Fruit fly (Drosophila melanogaster) whole organism, embryonic: ENCODE measurements around the gene Arpc1.

ENCODE experiments used
- Awh ChIP-seq: fragments of 200-800 bp; sonication (Bioruptor generic); IDR thresholded peaks from 2 replicates; pipeline ENCODE4, ENCODE4 v1.3.6; 2022; ENCODE audit warnings: missing biosample characterization, missing genetic modification characterization
- Blimp-1 ChIP-seq: fragments of 200-800 bp; sonication (Bioruptor generic); optimal IDR thresholded peaks from 3 replicates; lab custom pipeline; 2018; ENCODE audit warnings: missing biosample characterization, missing genetic modification characterization, mild to moderate bottlenecking, moderate library complexity, missing genetic modification reagents
- Bteb2 ChIP-seq: fragments of 200-800 bp; sonication (Bioruptor generic); optimal IDR thresholded peaks from 2 replicates; lab custom pipeline; 2016; ENCODE audit warnings: missing biosample characterization, missing genetic modification characterization
- C15 ChIP-seq: fragments of 200-800 bp; sonication (Bioruptor generic); IDR thresholded peaks from 3 replicates; pipeline ENCODE4 v1.3.6; 2022; ENCODE audit warnings: missing biosample characterization, missing genetic modification characterization
- CG12744 ChIP-seq: fragments of 200-800 bp; sonication (Bioruptor generic); optimal IDR thresholded peaks from 2 replicates; lab custom pipeline; 2016; ENCODE audit warnings: missing biosample characterization, missing genetic modification characterization
- CG13424 ChIP-seq: fragments of 200-800 bp; sonication (Bioruptor generic); optimal IDR thresholded peaks from 2 replicates; lab custom pipeline; 2019; ENCODE audit warnings: missing biosample characterization, mild to moderate bottlenecking, missing genetic modification characterization, moderate library complexity
- CG13775 ChIP-seq: fragments of 200-800 bp; sonication (Bioruptor generic); optimal IDR thresholded peaks from 3 replicates; lab custom pipeline; 2017; ENCODE audit warnings: missing biosample characterization, mild to moderate bottlenecking, missing genetic modification characterization
- CG14710 ChIP-seq: fragments of 200-800 bp; sonication (Bioruptor generic); optimal IDR thresholded peaks from 3 replicates; lab custom pipeline; 2019; ENCODE audit warnings: missing biosample characterization, mild to moderate bottlenecking, missing genetic modification characterization, moderate library complexity
- CG15269 ChIP-seq: fragments of 200-800 bp; sonication (Bioruptor generic); optimal IDR thresholded peaks from 2 replicates; lab custom pipeline; 2018; ENCODE audit warnings: missing biosample characterization, mild to moderate bottlenecking, missing genetic modification characterization, moderate library complexity
- CG15601 ChIP-seq: fragments of 200-800 bp; sonication (Bioruptor generic); optimal IDR thresholded peaks from 3 replicates; lab custom pipeline; 2019; ENCODE audit warnings: missing biosample characterization, mild to moderate bottlenecking, missing genetic modification characterization, moderate library complexity
- CG17359 ChIP-seq: fragments of 200-800 bp; sonication (Bioruptor generic); optimal IDR thresholded peaks from 3 replicates; lab custom pipeline; 2018; ENCODE audit warnings: missing biosample characterization, mild to moderate bottlenecking, missing genetic modification characterization, moderate library complexity
- CG17361 ChIP-seq: fragments of 200-800 bp; sonication (Bioruptor generic); IDR thresholded peaks from 3 replicates; pipeline ENCODE4 v1.3.6; 2022; ENCODE audit warnings: missing biosample characterization, missing genetic modification characterization
- CG2199 ChIP-seq: fragments of 200-800 bp; sonication (Bioruptor generic); IDR thresholded peaks from 3 replicates; pipeline ENCODE4 v1.3.6; 2022; ENCODE audit warnings: missing biosample characterization, missing genetic modification characterization
- CG31441 ChIP-seq: fragments of 200-800 bp; sonication (Bioruptor generic); IDR thresholded peaks from 2 replicates; pipeline ENCODE4 v1.3.6; 2022; ENCODE audit warnings: missing biosample characterization, missing genetic modification characterization
- CG4360 ChIP-seq: fragments of 200-800 bp; sonication (Bioruptor generic); IDR thresholded peaks from 2 replicates; pipeline ENCODE4 v1.3.6; 2022; ENCODE audit warnings: missing biosample characterization, missing genetic modification characterization
- CG4404 ChIP-seq: fragments of 200-800 bp; sonication (Bioruptor generic); IDR thresholded peaks from 2 replicates; pipeline ENCODE4 v1.3.6; 2022; ENCODE audit warnings: missing biosample characterization, missing genetic modification characterization
- CG6654 ChIP-seq: fragments of 200-800 bp; sonication (Bioruptor generic); optimal IDR thresholded peaks from 2 replicates; lab custom pipeline; 2017; ENCODE audit warnings: missing biosample characterization, mild to moderate bottlenecking, missing genetic modification characterization
- CG7556 ChIP-seq: fragments of 200-800 bp; sonication (Bioruptor generic); optimal IDR thresholded peaks from 2 replicates; lab custom pipeline; 2017; ENCODE audit warnings: missing biosample characterization, mild to moderate bottlenecking, missing genetic modification characterization
- CG7786 ChIP-seq: fragments of 200-800 bp; sonication (Bioruptor generic); optimal IDR thresholded peaks from 2 replicates; lab custom pipeline; 2016; ENCODE audit warnings: missing biosample characterization, missing genetic modification characterization
- CG7987 ChIP-seq: fragments of 200-800 bp; sonication (Bioruptor generic); optimal IDR thresholded peaks from 2 replicates; lab custom pipeline; 2018; ENCODE audit warnings: missing biosample characterization, mild to moderate bottlenecking, missing genetic modification characterization, moderate library complexity
- CG8478 ChIP-seq: fragments of >200 bp; optimal IDR thresholded peaks from 2 replicates; lab custom pipeline; 2018
- CG9727 ChIP-seq: fragments of 200-800 bp; sonication (Bioruptor generic); optimal IDR thresholded peaks from 3 replicates; lab custom pipeline; 2017; ENCODE audit warnings: missing biosample characterization, mild to moderate bottlenecking, missing genetic modification characterization
- CoRest ChIP-seq: fragments of 200-800 bp; sonication (Bioruptor generic); optimal IDR thresholded peaks from 3 replicates; lab custom pipeline; 2018; ENCODE audit warnings: missing biosample characterization, mild to moderate bottlenecking, missing genetic modification characterization, moderate library complexity
- D19A ChIP-seq: fragments of 200-800 bp; optimal IDR thresholded peaks from 3 replicates; lab custom pipeline; 2019; ENCODE audit warnings: missing biosample characterization, mild to moderate bottlenecking, missing genetic modification characterization, moderate library complexity
- Eip74EF ChIP-seq, 2 experiments: fragments of 200-800 bp in 1 of 2; fragments of >200 bp in 1 of 2; sonication (Bioruptor generic) in 1 of 2; optimal IDR thresholded peaks; 2 replicates each; lab custom pipeline; 2017 to 2019; ENCODE audit warnings: missing biosample characterization in 2 of 2, missing genetic modification characterization in 2 of 2, mild to moderate bottlenecking in 1 of 2, moderate library complexity in 1 of 2
- Fer2 ChIP-seq: fragments of 200-800 bp; sonication (Bioruptor generic); optimal IDR thresholded peaks from 2 replicates; lab custom pipeline; 2018; ENCODE audit warnings: missing biosample characterization, mild to moderate bottlenecking, missing genetic modification characterization, moderate library complexity
- Hr51 ChIP-seq, 2 experiments: fragments of 200-800 bp; sonication (Bioruptor generic); optimal IDR thresholded peaks; 2 replicates in 1 of 2; 3 replicates in 1 of 2; lab custom pipeline; 2016 to 2018; ENCODE audit warnings: missing biosample characterization in 2 of 2, missing genetic modification characterization in 2 of 2, mild to moderate bottlenecking in 1 of 2, moderate library complexity in 1 of 2
- Mrtf ChIP-seq: fragments of 200-800 bp; sonication (Bioruptor generic); IDR thresholded peaks from 3 replicates; pipeline ENCODE4 v1.3.6; 2022; ENCODE audit warnings: missing biosample characterization, missing genetic modification characterization
- Rx ChIP-seq: fragments of 200-800 bp; sonication (Bioruptor generic); IDR thresholded peaks from 2 replicates; pipeline ENCODE4 v1.3.6; 2022; ENCODE audit warnings: missing biosample characterization, missing genetic modification characterization
- ash1 ChIP-seq: fragments of 200-800 bp; sonication (Bioruptor generic); optimal IDR thresholded peaks from 2 replicates; lab custom pipeline; 2018; ENCODE audit warnings: missing biosample characterization, mild to moderate bottlenecking, missing genetic modification characterization
- az2 ChIP-seq: fragments of 200-800 bp; sonication (Bioruptor generic); optimal IDR thresholded peaks from 3 replicates; lab custom pipeline; 2016; ENCODE audit warnings: missing biosample characterization, missing genetic modification characterization
- bowl ChIP-seq: fragments of 200-800 bp; sonication (Bioruptor generic); IDR thresholded peaks from 2 replicates; pipeline ENCODE4 v1.3.6; 2022; ENCODE audit warnings: missing biosample characterization, missing genetic modification characterization
- crc ChIP-seq: fragments of 200-800 bp; sonication (Bioruptor generic); optimal IDR thresholded peaks from 2 replicates; lab custom pipeline; 2016; ENCODE audit warnings: missing biosample characterization, missing genetic modification characterization
- cwo ChIP-seq: fragments of 200-800 bp; sonication (Bioruptor generic); optimal IDR thresholded peaks from 3 replicates; lab custom pipeline; 2017; ENCODE audit warnings: missing biosample characterization, missing genetic modification characterization, mild to moderate bottlenecking, moderate library complexity, missing genetic modification reagents
- dmrt99B ChIP-seq: fragments of 200-800 bp; sonication (Bioruptor generic); optimal IDR thresholded peaks from 2 replicates; lab custom pipeline; 2018; ENCODE audit warnings: missing biosample characterization, mild to moderate bottlenecking, missing genetic modification characterization, moderate library complexity
- ewg ChIP-seq: fragments of 200-800 bp; sonication (Bioruptor generic); optimal IDR thresholded peaks from 3 replicates; lab custom pipeline; 2017; ENCODE audit warnings: mild to moderate bottlenecking, missing biosample characterization, missing genetic modification reagents, missing genetic modification characterization
- fd102C ChIP-seq: fragments of 200-800 bp; sonication (Bioruptor generic); optimal IDR thresholded peaks from 2 replicates; lab custom pipeline; 2018; ENCODE audit warnings: missing biosample characterization, mild to moderate bottlenecking, missing genetic modification characterization, moderate library complexity
- gce ChIP-seq: fragments of 200-800 bp; sonication (Bioruptor generic); IDR thresholded peaks from 3 replicates; pipeline ENCODE4 v1.3.6; 2022; ENCODE audit warnings: missing biosample characterization, missing genetic modification characterization
- gem ChIP-seq: fragments of 200-800 bp; sonication (Bioruptor generic); optimal IDR thresholded peaks from 2 replicates; lab custom pipeline; 2019; ENCODE audit warnings: missing biosample characterization, mild to moderate bottlenecking, missing genetic modification characterization, moderate library complexity
- grau ChIP-seq: fragments of 200-800 bp; optimal IDR thresholded peaks from 3 replicates; lab custom pipeline; 2019; ENCODE audit warnings: missing biosample characterization, mild to moderate bottlenecking, missing genetic modification characterization, moderate library complexity
- mld ChIP-seq: fragments of 200-800 bp; sonication (Bioruptor generic); IDR thresholded peaks from 3 replicates; pipeline ENCODE4 v1.3.6; 2022; ENCODE audit warnings: missing biosample characterization, missing genetic modification characterization; ENCODE audit not compliant: partially characterized antibody
- nerfin-1 ChIP-seq: fragments of 200-800 bp; sonication (Bioruptor generic); optimal IDR thresholded peaks from 3 replicates; lab custom pipeline; 2019; ENCODE audit warnings: missing biosample characterization, mild to moderate bottlenecking, missing genetic modification characterization, moderate library complexity
- nerfin-2 ChIP-seq: fragments of 200-800 bp; sonication (Bioruptor generic); IDR thresholded peaks from 2 replicates; pipeline ENCODE4 v1.3.6; 2022; ENCODE audit warnings: missing biosample characterization, missing genetic modification characterization; ENCODE audit not compliant: partially characterized antibody
- phol ChIP-seq: fragments of 200-800 bp; sonication (Bioruptor generic); optimal IDR thresholded peaks from 3 replicates; lab custom pipeline; 2018; ENCODE audit warnings: missing biosample characterization, mild to moderate bottlenecking, missing genetic modification characterization, moderate library complexity
- pros ChIP-seq: fragments of 200-800 bp; sonication (Bioruptor generic); optimal IDR thresholded peaks from 3 replicates; lab custom pipeline; 2019; ENCODE audit warnings: missing biosample characterization, mild to moderate bottlenecking, missing genetic modification characterization, moderate library complexity
- sqz ChIP-seq: fragments of 200-800 bp; sonication (Bioruptor generic); optimal IDR thresholded peaks from 3 replicates; lab custom pipeline; 2018; ENCODE audit warnings: missing biosample characterization, mild to moderate bottlenecking, missing genetic modification characterization
- trem ChIP-seq: fragments of 200-800 bp; optimal IDR thresholded peaks from 3 replicates; lab custom pipeline; 2019; ENCODE audit warnings: missing biosample characterization, mild to moderate bottlenecking, missing genetic modification characterization, moderate library complexity
- tx ChIP-seq: fragments of 200-800 bp; sonication (Bioruptor generic); optimal IDR thresholded peaks from 2 replicates; lab custom pipeline; 2016; ENCODE audit warnings: missing biosample characterization, missing genetic modification characterization
- unpg ChIP-seq: fragments of 200-800 bp; sonication (Bioruptor generic); optimal IDR thresholded peaks from 3 replicates; lab custom pipeline; 2018; ENCODE audit warnings: missing biosample characterization, mild to moderate bottlenecking, missing genetic modification characterization, moderate library complexity
- vvl ChIP-seq: fragments of 200-800 bp; sonication (Bioruptor generic); IDR thresholded peaks from 2 replicates; pipeline ENCODE4 v1.3.6; 2022; ENCODE audit warnings: missing biosample characterization, missing genetic modification characterization
- wor ChIP-seq: fragments of 200-800 bp; sonication (Bioruptor generic); IDR thresholded peaks from 2 replicates; pipeline ENCODE4 v1.3.6; 2022; ENCODE audit warnings: missing biosample characterization, missing genetic modification characterization

Gene Arpc1

DNA sequence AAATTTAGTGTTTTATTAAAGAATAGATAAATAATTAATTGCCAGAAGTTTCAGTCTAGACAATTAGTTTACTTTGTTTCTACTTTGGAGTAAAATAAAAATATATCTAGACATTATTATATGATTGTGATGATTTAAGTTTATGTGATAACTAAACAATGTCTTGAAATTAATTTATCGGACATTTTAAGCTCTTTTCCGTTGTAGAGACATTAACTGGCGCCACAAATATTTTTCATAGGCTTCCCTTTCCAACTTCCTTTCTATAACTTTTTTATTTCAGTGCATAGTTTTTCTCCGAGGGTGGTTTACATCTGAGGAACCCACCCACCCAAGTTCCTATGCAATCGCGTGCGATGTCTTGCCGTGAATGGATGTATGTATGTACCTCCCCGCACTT, 47.2 kb upstream of the Arpc1 start (continued):
- TF ChIP-seq Bteb2 (GFP tag; lab: Kevin White, UChicago) (no peak), crc (no peak), CG12744 (no peak), trem (tag; lab: Kevin White, UChicago) (peak; percentile 39), fd102C (GFP tag; lab: Kevin White, UChicago) (no peak), gce (GFP tag; lab: Robert Waterston, UW) (no peak), az2 (GFP tag; lab: Kevin White, UChicago) (peak; percentile 48), cwo (GFP tag; lab: Kevin White, UChicago) (no peak), ash1 (GFP tag; lab: Kevin White, UChicago) (no peak), bowl (GFP tag; lab: Robert Waterston, UW) (no peak), CG4404 (GFP tag; lab: Robert Waterston, UW) (no peak), CG9727 (GFP tag; lab: Kevin White, UChicago) (peak; percentile 30), CG17361 (GFP tag; lab: Robert Waterston, UW) (peak; percentile 76), C15 (GFP tag; lab: Robert Waterston, UW) (no peak), CG8478 (lab: Kevin White, UChicago) (no peak), dmrt99B (tag; lab: Kevin White, UChicago) (peak; percentile 63), phol (tag; lab: Kevin White, UChicago) (peak; percentile 65), Hr51 (GFP tag; optimal IDR thresholded peaks at IDR 0.05; lab: Kevin White, UChicago) (peak in 1 of 2 experiments; percentile 37), CG7987 (GFP tag; lab: Kevin White, UChicago) (no peak), CG13424 (tag; lab: Kevin White, UChicago) (peak; percentile 57), Eip74EF (GFP tag; optimal IDR thresholded peaks at IDR 0.05; lab: Kevin White, UChicago) (peak in 1 of 2 experiments; percentile 15), wor (GFP tag; lab: Robert Waterston, UW) (no peak), CG17359 (tag; lab: Kevin White, UChicago) (peak; percentile 25), CG13775 (GFP tag; lab: Kevin White, UChicago) (peak; percentile 13), CG15269 (tag; lab: Kevin White, UChicago) (no peak), CG15601 (tag; lab: Kevin White, UChicago) (peak; percentile 36), sqz (peak; percentile 27), CG4360 (GFP tag; lab: Robert Waterston, UW) (no peak), CG6654 (no peak), ewg (GFP tag; lab: Kevin White, UChicago) (peak; percentile 10), grau (peak; percentile 50), CG14710 (tag; lab: Kevin White, UChicago) (peak; percentile 60), nerfin-2 (GFP tag; lab: Robert Waterston, UW) (no peak), Blimp-1 (GFP tag; lab: Kevin White, UChicago) (peak; percentile 61), CG7786 (GFP tag; lab: Kevin White, UChicago) (no peak), gem (tag; lab: Kevin White, UChicago) (peak; percentile 73), Fer2 (tag; lab: Kevin White, UChicago) (no peak), mld (GFP tag; lab: Robert Waterston, UW) (no peak), CG7556 (GFP tag; lab: Kevin White, UChicago) (peak; percentile 67), CG2199 (GFP tag; lab: Robert Waterston, UW) (no peak), pros (peak; percentile 70), nerfin-1 (tag; lab: Kevin White, UChicago) (peak; percentile 29), CoRest (tag; lab: Kevin White, UChicago) (peak; percentile 54), Mrtf (GFP tag; lab: Robert Waterston, UW) (no peak), tx (GFP tag; lab: Kevin White, UChicago) (no peak), Awh (GFP tag; lab: Robert Waterston, UW) (no peak), unpg (GFP tag; lab: Kevin White, UChicago) (peak; percentile 42), Rx (GFP tag; lab: Robert Waterston, UW) (no peak), vvl (GFP tag; lab: Robert Waterston, UW) (no peak), CG31441 (peak; percentile 62), D19A (tag; lab: Kevin White, UChicago) (peak; percentile 18)
